Fruit fly (Drosophila melanogaster): Measurements from ENCODE around the gene Dtd.
A peak's percentile ranks its signal among the peaks of the same experiment; 100 is the strongest.

Gene Dtd

dm6 chr3R:11392805-11393204, 37.1 kb upstream of the Dtd start (continued):
- no peak for TF ChIP-seq grau (tag; optimal IDR thresholded peaks at IDR 0.05)
- peak; percentile 38; the same call in 1 of the 2 replicates for TF ChIP-seq slbo (GFP tag; IDR thresholded peaks at IDR 0.05)
- no peak for TF ChIP-seq danr (GFP tag; IDR thresholded peaks at IDR 0.05)
- TF ChIP-seq btn (GFP tag; optimal IDR thresholded peaks at IDR 0.05): peak; percentile 64
- TF ChIP-seq CG17612 (GFP tag; IDR thresholded peaks at IDR 0.05): no peak; the same call in 1 of the 2 replicates
- no peak for TF ChIP-seq CG2889 (GFP tag; IDR thresholded peaks at IDR 0.05)
- TF ChIP-seq CG15514 (GFP tag; optimal IDR thresholded peaks at IDR 0.05): peak; percentile 51
- peak; percentile 71 for TF ChIP-seq CG1529 (GFP tag; optimal IDR thresholded peaks at IDR 0.05)
- no peak for TF ChIP-seq Nf-YC (tag; optimal IDR thresholded peaks at IDR 0.05)
- TF ChIP-seq unpg (GFP tag; optimal IDR thresholded peaks at IDR 0.05): no peak
- TF ChIP-seq repo (GFP tag; optimal IDR thresholded peaks at IDR 0.05): no peak
- peak; percentile 36 for TF ChIP-seq slou (GFP tag; optimal IDR thresholded peaks at IDR 0.05)
- TF ChIP-seq fd3F (GFP tag; optimal IDR thresholded peaks at IDR 0.05): no peak
- no peak for TF ChIP-seq CG9797 (GFP tag; optimal IDR thresholded peaks at IDR 0.05)
- peak; percentile 93 for TF ChIP-seq stwl (tag; optimal IDR thresholded peaks at IDR 0.05)
- peak; percentile 39 for TF ChIP-seq CG8924 (tag; optimal IDR thresholded peaks at IDR 0.05)
- peak; percentile 65; the same call in 2 of the 3 replicates for TF ChIP-seq Optix (GFP tag; IDR thresholded peaks at IDR 0.05)
- peak; percentile 74; the same call in 1 of the 3 replicates for TF ChIP-seq ken (GFP tag; IDR thresholded peaks at IDR 0.05)
- TF ChIP-seq fru (optimal IDR thresholded peaks at IDR 0.05): no peak
- TF ChIP-seq sima (GFP tag; optimal IDR thresholded peaks at IDR 0.05): no peak
- TF ChIP-seq vfl (GFP tag; optimal IDR thresholded peaks at IDR 0.05): no peak
- TF ChIP-seq Hmx (GFP tag; optimal IDR thresholded peaks at IDR 0.05): no peak
- peak; percentile 7 for TF ChIP-seq HmgZ (tag; optimal IDR thresholded peaks at IDR 0.05)
- TF ChIP-seq PHDP (tag; optimal IDR thresholded peaks at IDR 0.05): no peak
- no peak for TF ChIP-seq Eip74EF (GFP tag; optimal IDR thresholded peaks at IDR 0.05)
- TF ChIP-seq CG17186 (GFP tag; optimal IDR thresholded peaks at IDR 0.05): peak; percentile 59
- peak; percentile 62; the same call in 2 of the 3 replicates for TF ChIP-seq Mrtf (GFP tag; IDR thresholded peaks at IDR 0.05)
- TF ChIP-seq schlank (tag; optimal IDR thresholded peaks at IDR 0.05): peak; percentile 47
- peak; percentile 56 for TF ChIP-seq nau (GFP tag; optimal IDR thresholded peaks at IDR 0.05)
- peak; percentile 53; the same call in 1 of the 2 replicates for TF ChIP-seq Xrp1 (GFP tag; IDR thresholded peaks at IDR 0.05)
- TF ChIP-seq prd (optimal IDR thresholded peaks at IDR 0.05): no peak
- peak; percentile 76; the same call in 2 of the 3 replicates for TF ChIP-seq prd (GFP tag; IDR thresholded peaks at IDR 0.05)
- TF ChIP-seq amos (GFP tag; IDR thresholded peaks at IDR 0.05; ENCODE audit: partially characterized antibody): no peak; the same call in 1 of the 2 replicates
- no peak for TF ChIP-seq dan (GFP tag; IDR thresholded peaks at IDR 0.05)
- TF ChIP-seq CG13123 (GFP tag; optimal IDR thresholded peaks at IDR 0.05): no peak
- TF ChIP-seq GATAe (GFP tag; conservative IDR thresholded peaks at IDR 0.05): no peak
- no peak for TF ChIP-seq B-H2 (GFP tag; optimal IDR thresholded peaks at IDR 0.05)
- TF ChIP-seq CG9817 (tag; optimal IDR thresholded peaks at IDR 0.05): peak; percentile 65
- no peak for TF ChIP-seq CG6683 (GFP tag; optimal IDR thresholded peaks at IDR 0.05)
- TF ChIP-seq h (optimal IDR thresholded peaks at IDR 0.05): no peak
- no peak; the same call in 1 of the 2 replicates for TF ChIP-seq CG14441 (GFP tag; IDR thresholded peaks at IDR 0.05)
- TF ChIP-seq CG16863 (GFP tag; optimal IDR thresholded peaks at IDR 0.05): peak; percentile 17
- TF ChIP-seq z (GFP tag; IDR thresholded peaks at IDR 0.05): 0 out of 3 replicates have a peak, but pooled peaks have one; percentile 55
- peak; percentile 83 for TF ChIP-seq CG13775 (GFP tag; optimal IDR thresholded peaks at IDR 0.05)
- TF ChIP-seq gsb (GFP tag; IDR thresholded peaks at IDR 0.05): 0 out of 2 replicates have a peak, but pooled peaks have one; percentile 40
- peak; percentile 72 for TF ChIP-seq Side (GFP tag; optimal IDR thresholded peaks at IDR 0.05)
- TF ChIP-seq Drgx (GFP tag; IDR thresholded peaks at IDR 0.05): no peak
- no peak for TF ChIP-seq CG7928 (GFP tag; optimal IDR thresholded peaks at IDR 0.05)
- TF ChIP-seq Sin3A (optimal IDR thresholded peaks at IDR 0.05): no peak
- TF ChIP-seq CHES-1-like (GFP tag; optimal IDR thresholded peaks at IDR 0.05): no peak
- TF ChIP-seq mirr (GFP tag; optimal IDR thresholded peaks at IDR 0.05): no peak
- TF ChIP-seq dm (GFP tag; optimal IDR thresholded peaks at IDR 0.05): peak; percentile 50
- peak; percentile 45; the same call in 1 of the 2 replicates for TF ChIP-seq ssp (GFP tag; IDR thresholded peaks at IDR 0.05)

Measured in whole organism, embryonic.